Worm (Caenorhabditis elegans) whole organism, L3 larva: ENCODE measurements around the gene mog-4.

ENCODE experiments used
- R02D3.7 ChIP-seq: fragments of 150-350 bp; optimal IDR thresholded peaks from 2 replicates; lab custom pipeline; 2014; ENCODE audit warnings: missing biosample characterization, missing genetic modification characterization
- ceh-82 ChIP-seq: fragments of 150-350 bp; optimal IDR thresholded peaks from 2 replicates; lab custom pipeline; 2014; ENCODE audit warnings: missing biosample characterization, missing genetic modification characterization
- daf-12 ChIP-seq: fragments of 150-350 bp; optimal IDR thresholded peaks from 2 replicates; lab custom pipeline; 2014; ENCODE audit warnings: missing biosample characterization, missing genetic modification reagents, missing genetic modification characterization
- nfya-1 ChIP-seq: sonication (generic microtip); optimal IDR thresholded peaks from 2 replicates; lab custom pipeline; 2017; ENCODE audit warnings: missing genetic modification characterization, mild to moderate bottlenecking, missing compliant biosample characterization, antibody characterized with exemption, moderate library complexity; ENCODE audit not compliant: insufficient read depth
- nhr-23 ChIP-seq: fragments of 150-350 bp; optimal IDR thresholded peaks from 2 replicates; lab custom pipeline; 2014; ENCODE audit warnings: missing biosample characterization, missing genetic modification reagents, missing genetic modification characterization
- nhr-237 ChIP-seq: fragments of 150-350 bp; optimal IDR thresholded peaks from 2 replicates; lab custom pipeline; 2014; ENCODE audit warnings: missing biosample characterization, missing genetic modification characterization
- nhr-25 ChIP-seq: sonication (generic microtip); optimal IDR thresholded peaks from 2 replicates; lab custom pipeline; 2017; ENCODE audit warnings: missing biosample characterization, missing genetic modification characterization
- nhr-77 ChIP-seq: fragments of 150-350 bp; optimal IDR thresholded peaks from 2 replicates; lab custom pipeline; 2014; ENCODE audit warnings: missing biosample characterization, missing genetic modification characterization
- snpc-4 ChIP-seq: fragments of 150-350 bp; optimal IDR thresholded peaks from 2 replicates; lab custom pipeline; 2014; ENCODE audit warnings: missing biosample characterization, missing genetic modification characterization
- unc-62 ChIP-seq: fragments of 150-350 bp; sonication (generic microtip); optimal IDR thresholded peaks from 4 replicates; lab custom pipeline; 2014; ENCODE audit warnings: missing biosample characterization, missing genetic modification reagents, missing genetic modification characterization
- zag-1 ChIP-seq: fragments of 150-350 bp; optimal IDR thresholded peaks from 2 replicates; lab custom pipeline; 2014; ENCODE audit warnings: missing biosample characterization, missing genetic modification characterization
- ztf-11 ChIP-seq: fragments of 150-350 bp; optimal IDR thresholded peaks from 2 replicates; lab custom pipeline; 2014; ENCODE audit warnings: missing biosample characterization, missing genetic modification characterization

ce11 chrII:14608508-14608907 is 47.1 kb upstream of the mog-4 start:
- TF ChIP-seq unc-62 (GFP tag; lab: Kevin White, UChicago) = no peak
- no peak for TF ChIP-seq ceh-82 (tag; lab: Kevin White, UChicago)
- no peak for TF ChIP-seq R02D3.7 (tag; lab: Kevin White, UChicago)
- TF ChIP-seq snpc-4 (tag; lab: Kevin White, UChicago) = no peak
- no peak for TF ChIP-seq ztf-11
- TF ChIP-seq nfya-1 = no peak
- TF ChIP-seq nhr-25 = no peak
- TF ChIP-seq zag-1 = no peak
- no peak for TF ChIP-seq nhr-77 (tag; lab: Kevin White, UChicago)
- TF ChIP-seq nhr-23 (tag; lab: Kevin White, UChicago) = no peak
- TF ChIP-seq nhr-237 = no peak
- TF ChIP-seq daf-12 = no peak
